Fruit fly (Drosophila melanogaster) whole organism: ENCODE results near the gene Ir68b.

ENCODE experiments used
- CG8478 ChIP-seq: fragments of >200 bp; optimal IDR thresholded peaks from 2 replicates; lab custom pipeline; 2018; ENCODE audit warnings: inconsistent platforms
- Dll ChIP-seq: fragments of >200 bp; optimal IDR thresholded peaks from 2 replicates; lab custom pipeline; 2017
- EcR ChIP-seq, 2 experiments: fragments of >200 bp; optimal IDR thresholded peaks; 2 replicates each; lab custom pipeline; 2017; ENCODE audit warnings: missing biosample characterization in 2 of 2, missing genetic modification characterization in 2 of 2, missing genetic modification reagents in 2 of 2
- pan ChIP-seq: fragments of >200 bp; optimal IDR thresholded peaks from 2 replicates; lab custom pipeline; 2017
- psq ChIP-seq: fragments of >200 bp; optimal IDR thresholded peaks from 2 replicates; lab custom pipeline; 2017
- usp ChIP-seq: fragments of >200 bp; optimal IDR thresholded peaks from 2 replicates; lab custom pipeline; 2017; ENCODE audit warnings: missing biosample characterization, missing genetic modification characterization, mixed read lengths

Ir68b gene

dm6 chr3L:12090184-12090897, 36.9 kb downstream of the Ir68b start:
- TF ChIP-seq Dll (no peak), usp (no peak), psq (lab: Kevin White, UChicago) (no peak), CG8478 (lab: Kevin White, UChicago) (no peak), EcR (GFP tag; optimal IDR thresholded peaks at IDR 0.05; lab: Kevin White, UChicago) (no peak), pan (lab: Kevin White, UChicago) (no peak)

DNA sequence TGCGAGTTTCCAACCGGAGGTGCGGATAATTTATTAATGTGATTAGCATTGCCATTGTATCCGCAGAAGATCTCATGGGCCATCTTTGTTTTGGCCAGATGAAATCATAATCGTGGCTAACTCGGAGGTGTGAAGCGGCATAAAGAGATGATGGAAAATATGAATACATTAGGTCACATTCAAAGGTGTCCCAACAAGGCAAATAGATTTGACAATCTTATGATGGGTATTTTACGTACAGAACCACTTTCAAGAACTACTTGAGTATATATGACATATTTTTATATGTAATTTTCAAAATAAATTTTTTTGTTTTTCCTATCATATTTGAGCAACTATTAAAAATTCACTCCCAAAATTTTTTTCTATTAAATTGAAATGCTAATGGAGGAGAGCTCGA, 38.9 kb downstream of the Ir68b start, which contains the start of gene CG17154:
Gene CG17154 (plus strand): TSS at position 301 of the 400 bp plus-strand sequence.
- TF ChIP-seq EcR (GFP tag; optimal IDR thresholded peaks at IDR 0.05; lab: Kevin White, UChicago): no peak
- TF ChIP-seq Dll: no peak
- TF ChIP-seq psq (lab: Kevin White, UChicago): no peak
- no peak for TF ChIP-seq CG8478 (lab: Kevin White, UChicago)
- no peak for TF ChIP-seq usp
- TF ChIP-seq pan (lab: Kevin White, UChicago): no peak

DNA sequence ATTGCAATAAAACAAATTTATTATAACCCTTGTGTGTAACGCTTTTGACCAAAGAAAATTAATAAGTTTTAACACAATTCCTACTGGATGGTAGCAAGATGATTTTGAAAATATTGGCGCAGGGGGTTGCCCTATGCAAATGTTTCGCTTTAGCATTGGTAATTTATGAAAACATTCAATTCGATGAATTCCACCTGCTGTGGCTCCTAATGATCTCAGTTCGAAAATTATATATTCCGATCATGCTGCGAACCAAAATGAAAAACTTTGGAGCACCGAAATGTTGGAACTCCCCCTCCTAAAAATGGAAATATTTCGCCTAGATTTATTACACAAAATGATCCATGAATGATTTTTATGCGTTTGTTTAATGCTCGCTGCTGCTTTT, 41.5 kb downstream of the Ir68b start:
- TF ChIP-seq pan (lab: Kevin White, UChicago): no peak
- TF ChIP-seq psq (lab: Kevin White, UChicago): no peak

DNA sequence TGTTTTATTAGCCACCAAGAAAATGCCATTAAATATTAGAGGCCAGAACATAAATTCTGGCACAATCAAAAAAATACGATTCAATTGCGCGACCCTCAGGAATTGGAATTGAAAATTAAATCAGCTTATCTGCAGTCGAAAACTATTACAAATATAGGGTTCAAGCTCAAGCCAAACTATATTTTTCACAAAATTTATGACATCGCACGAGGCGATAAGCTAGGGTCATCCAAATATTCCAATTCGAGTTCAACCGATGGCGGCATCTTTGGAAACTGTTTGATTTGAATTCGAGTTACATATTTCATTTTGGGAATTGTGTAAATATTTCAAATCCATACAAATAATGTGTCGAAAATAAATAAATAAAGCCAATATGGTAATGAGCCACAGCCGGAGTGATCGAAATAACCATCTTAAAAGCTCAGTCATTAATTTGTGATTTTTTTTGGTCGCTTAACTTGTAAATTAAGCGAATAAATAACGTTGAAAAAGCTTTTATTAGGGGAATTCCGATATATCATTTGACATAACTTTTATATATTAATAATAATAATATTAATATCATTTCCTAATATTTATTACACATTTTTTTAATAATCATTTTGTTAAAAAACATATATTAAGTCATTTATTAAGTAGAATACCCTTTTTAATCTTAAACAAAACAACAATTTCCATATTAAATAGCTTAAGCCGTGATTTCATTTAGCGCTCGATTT, 42.1 kb downstream of the Ir68b start:
- TF ChIP-seq usp: no peak
- no peak for TF ChIP-seq Dll
- no peak for TF ChIP-seq pan (lab: Kevin White, UChicago)
- no peak for TF ChIP-seq psq (lab: Kevin White, UChicago)
- TF ChIP-seq EcR (GFP tag; optimal IDR thresholded peaks at IDR 0.05; lab: Kevin White, UChicago): no peak
- TF ChIP-seq CG8478 (lab: Kevin White, UChicago): no peak

DNA sequence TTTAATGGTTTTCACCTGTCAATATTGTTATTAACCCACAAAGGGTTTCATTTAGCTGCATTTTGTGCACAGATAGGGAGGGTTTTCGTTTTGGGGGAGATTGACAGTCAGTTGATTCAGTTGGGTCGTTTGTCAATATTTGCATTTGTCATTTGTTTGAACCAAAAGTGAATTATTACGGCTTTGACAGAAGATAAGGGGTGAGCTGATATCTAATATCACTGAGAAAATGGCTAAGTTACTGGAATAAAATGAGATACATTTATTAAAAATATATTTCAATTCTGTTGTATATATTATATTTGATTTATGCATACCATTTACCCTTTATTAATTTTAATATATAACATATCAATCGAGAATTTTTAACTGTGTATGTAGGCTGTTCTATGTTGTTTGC, 43.3 kb downstream of the Ir68b start:
- TF ChIP-seq Dll: no peak
- TF ChIP-seq CG8478 (lab: Kevin White, UChicago): no peak
- TF ChIP-seq usp: no peak
- TF ChIP-seq psq (lab: Kevin White, UChicago): no peak
- no peak for TF ChIP-seq EcR (GFP tag; optimal IDR thresholded peaks at IDR 0.05; lab: Kevin White, UChicago)
- TF ChIP-seq pan (lab: Kevin White, UChicago): no peak

- TF ChIP-seq Dll (no peak), CG8478 (lab: Kevin White, UChicago) (no peak), psq (lab: Kevin White, UChicago) (no peak), pan (lab: Kevin White, UChicago) (no peak), usp (no peak), EcR (GFP tag; optimal IDR thresholded peaks at IDR 0.05; lab: Kevin White, UChicago) (no peak)
Observed at dm6 chr3L:12083092-12083680, 44.0 kb downstream of the Ir68b start.

DNA sequence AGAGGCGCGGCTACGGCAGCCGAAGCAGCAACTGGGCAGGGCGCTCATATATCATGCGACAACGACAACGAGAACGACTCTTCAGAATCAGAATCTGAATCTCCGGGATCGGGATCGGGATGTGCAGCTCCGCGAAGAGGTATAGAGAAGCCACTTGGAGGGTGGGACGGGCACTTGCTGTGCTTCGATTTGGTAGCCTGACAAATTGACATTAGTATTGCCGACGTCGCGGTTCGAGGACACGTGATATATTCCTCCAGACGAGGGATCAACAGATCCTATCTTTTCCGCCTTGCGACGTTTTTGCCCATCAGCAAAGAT, 44.7 kb downstream of the Ir68b start:
- TF ChIP-seq CG8478 (lab: Kevin White, UChicago) (no peak), pan (lab: Kevin White, UChicago) (no peak), usp (no peak), Dll (no peak), EcR (GFP tag; optimal IDR thresholded peaks at IDR 0.05; lab: Kevin White, UChicago) (no peak), psq (lab: Kevin White, UChicago) (no peak)

DNA sequence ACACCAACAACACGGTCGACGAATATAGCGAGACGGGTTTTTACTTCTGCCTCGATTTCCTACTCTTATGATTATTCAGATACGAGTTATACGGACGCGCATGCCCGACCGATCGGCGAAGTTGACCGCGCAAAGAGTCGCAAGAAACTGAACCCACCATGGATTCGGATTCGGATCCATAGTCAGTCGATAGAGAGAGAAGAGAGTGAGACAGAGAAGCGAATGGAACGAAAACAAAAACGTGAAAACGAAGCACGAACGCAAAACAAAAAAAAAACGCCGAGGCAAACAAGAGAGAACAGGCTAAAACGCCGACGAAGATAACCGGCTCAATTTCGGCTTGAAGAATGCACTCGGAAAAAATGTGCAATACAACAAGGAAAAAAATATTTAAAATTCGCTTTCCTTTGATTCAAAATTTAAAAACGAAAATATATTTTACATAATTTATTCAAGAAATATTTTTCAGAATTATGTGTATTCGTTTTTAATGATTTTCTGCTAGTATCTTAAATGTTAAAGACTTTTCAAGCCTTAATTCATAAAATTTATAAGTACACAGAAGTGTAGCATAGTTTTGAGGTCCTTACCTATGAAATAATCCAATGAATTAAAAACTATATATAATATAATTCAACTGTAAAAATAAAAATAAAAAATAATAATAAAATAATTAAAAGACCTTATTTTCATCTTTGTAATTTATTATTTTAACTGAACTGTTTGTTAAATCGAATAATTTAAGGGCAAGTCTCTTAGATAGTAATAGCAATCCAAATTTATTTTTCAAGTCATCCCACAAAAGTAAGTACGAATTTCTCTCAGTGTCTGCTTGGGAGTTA, 45.3 kb downstream of the Ir68b start, which contains the start of gene Sema5c:
Gene Sema5c (minus strand): TSS at position 152 of the 842 bp plus-strand sequence.
- TF ChIP-seq usp: no peak
- TF ChIP-seq EcR (GFP tag; optimal IDR thresholded peaks at IDR 0.05; lab: Kevin White, UChicago): no peak
- TF ChIP-seq psq (lab: Kevin White, UChicago): no peak
- no peak for TF ChIP-seq CG8478 (lab: Kevin White, UChicago)
- no peak for TF ChIP-seq Dll
- TF ChIP-seq pan (lab: Kevin White, UChicago): no peak

DNA sequence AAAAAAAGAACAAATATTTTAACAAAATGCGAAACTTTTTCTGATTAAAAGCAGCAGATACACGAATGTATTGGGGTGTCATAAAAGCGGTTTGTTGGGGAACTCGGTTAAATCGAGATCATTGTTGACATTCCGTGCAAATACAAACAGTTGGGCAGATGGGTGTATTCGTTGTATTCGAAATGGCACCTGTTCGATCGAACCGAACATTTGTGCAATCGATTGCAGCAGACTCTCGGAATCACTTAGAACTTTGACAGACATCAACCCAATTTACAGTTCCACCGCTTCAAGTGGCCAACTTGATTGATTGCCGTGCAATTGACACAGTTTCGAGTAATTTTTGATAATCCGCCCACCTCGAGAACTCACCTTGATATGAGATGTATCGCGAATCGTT, 46.8 kb downstream of the Ir68b start:
- TF ChIP-seq Dll (no peak), EcR (GFP tag; optimal IDR thresholded peaks at IDR 0.05; lab: Kevin White, UChicago) (no peak), psq (lab: Kevin White, UChicago) (no peak), usp (no peak), CG8478 (lab: Kevin White, UChicago) (no peak), pan (lab: Kevin White, UChicago) (no peak)

dm6 chr3L:12079319-12079933, 47.8 kb downstream of the Ir68b start:
- no peak for TF ChIP-seq CG8478 (lab: Kevin White, UChicago)
- no peak for TF ChIP-seq psq (lab: Kevin White, UChicago)
- TF ChIP-seq usp: no peak
- no peak for TF ChIP-seq pan (lab: Kevin White, UChicago)
- TF ChIP-seq EcR (GFP tag; optimal IDR thresholded peaks at IDR 0.05; lab: Kevin White, UChicago): no peak
- TF ChIP-seq Dll: no peak
